ENCODE assay signal across 1 fruit fly cellular context in the genomic region with DNA sequence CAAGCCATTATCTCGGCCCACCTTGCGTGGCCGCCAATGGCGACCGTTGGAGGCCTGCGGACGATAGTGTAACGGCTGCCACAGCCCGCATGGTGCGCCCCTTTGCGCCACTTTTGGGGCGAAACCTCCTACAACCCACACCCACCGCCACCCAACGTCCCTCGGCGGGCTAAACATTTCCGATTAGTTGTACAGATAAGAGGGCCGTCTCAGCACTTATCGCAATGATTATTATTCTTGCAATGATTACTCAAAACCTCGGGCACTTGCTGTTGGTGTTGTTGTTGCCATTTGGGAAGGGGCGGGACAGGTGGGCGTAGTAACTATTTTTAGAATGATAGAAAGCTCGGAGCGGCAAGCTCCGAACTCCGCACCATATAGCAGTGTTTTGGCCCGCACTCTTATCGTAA.
A peak's percentile ranks its signal among the peaks of the same experiment; 100 is the strongest.
TF ChIP-seq lines count a peak whose summit lies in the region.

No protein-coding gene starts in this region.

TF ChIP-seq in whole organism, embryonic, 481 proteins besides CTCF, POLR2A, EP300 and RAD21 (continued from another document):
- TF ChIP-seq otp (GFP tag; IDR thresholded peaks at IDR 0.05; lab: Robert Waterston, UW) (0 out of 3 replicates have a peak, but pooled peaks have one; percentile 25), CG4617 (GFP tag; optimal IDR thresholded peaks at IDR 0.05; lab: Kevin White, UChicago; ENCODE audit: borderline replicate concordance) (no peak), ttk (GFP tag; IDR thresholded peaks at IDR 0.05; lab: Robert Waterston, UW) (0 out of 2 replicates have a peak, but pooled peaks have one; percentile 11), CG14014 (GFP tag; IDR thresholded peaks at IDR 0.05; lab: Robert Waterston, UW) (no peak), CG7928 (GFP tag; optimal IDR thresholded peaks at IDR 0.05; lab: Kevin White, UChicago) (no peak), gro (GFP tag; optimal IDR thresholded peaks at IDR 0.05; lab: Kevin White, UChicago) (peak; percentile 19), stwl (tag; optimal IDR thresholded peaks at IDR 0.05; lab: Kevin White, UChicago) (no peak), nerfin-2 (GFP tag; IDR thresholded peaks at IDR 0.05; lab: Robert Waterston, UW; ENCODE audit: partially characterized antibody) (no peak), CG32772 (GFP tag; IDR thresholded peaks at IDR 0.05; lab: Robert Waterston, UW) (no peak), Meics (GFP tag; optimal IDR thresholded peaks at IDR 0.05; lab: Kevin White, UChicago) (no peak), CG13424 (tag; optimal IDR thresholded peaks at IDR 0.05; lab: Kevin White, UChicago) (no peak), Lim3 (GFP tag; IDR thresholded peaks at IDR 0.05; lab: Robert Waterston, UW) (0 out of 2 replicates have a peak, but pooled peaks have one; percentile 38), fd102C (GFP tag; optimal IDR thresholded peaks at IDR 0.05; lab: Kevin White, UChicago) (no peak), knrl (GFP tag; IDR thresholded peaks at IDR 0.05; lab: Robert Waterston, UW; ENCODE audit: partially characterized antibody) (no peak), fru (optimal IDR thresholded peaks at IDR 0.05; lab: Kevin White, UChicago) (no peak), wdn (GFP tag; IDR thresholded peaks at IDR 0.05; lab: Robert Waterston, UW) (no peak), Med (GFP tag; lab: Kevin White, UChicago) (peak; percentile 88), pan (optimal IDR thresholded peaks at IDR 0.05; lab: Kevin White, UChicago) (no peak), pan (GFP tag; optimal IDR thresholded peaks at IDR 0.05 in 1 of 2, IDR thresholded peaks at IDR 0.05 in 1 of 2) (no peak), slou (GFP tag; optimal IDR thresholded peaks at IDR 0.05; lab: Kevin White, UChicago) (no peak), CG6272 (GFP tag; IDR thresholded peaks at IDR 0.05; lab: Robert Waterston, UW) (no peak), CG8290 (GFP tag; optimal IDR thresholded peaks at IDR 0.05; lab: Kevin White, UChicago) (no peak), CG8290 (tag; optimal IDR thresholded peaks at IDR 0.05; lab: Kevin White, UChicago) (peak in 1 of 2 experiments; percentile 52), CG4360 (GFP tag; IDR thresholded peaks at IDR 0.05; lab: Robert Waterston, UW) (peak; percentile 25; the same call in 1 of the 2 replicates), CG11093 (GFP tag; IDR thresholded peaks at IDR 0.05; lab: Robert Waterston, UW) (no peak), vnd (GFP tag; IDR thresholded peaks at IDR 0.05; lab: Robert Waterston, UW; ENCODE audit: partially characterized antibody) (no peak), CG12942 (GFP tag; optimal IDR thresholded peaks at IDR 0.05; lab: Kevin White, UChicago) (no peak), Bteb2 (GFP tag; optimal IDR thresholded peaks at IDR 0.05; lab: Kevin White, UChicago) (no peak), salm (tag; optimal IDR thresholded peaks at IDR 0.05; lab: Kevin White, UChicago) (peak; percentile 23), yki (optimal IDR thresholded peaks at IDR 0.05; lab: Kevin White, UChicago) (no peak), ftz-f1 (GFP tag; optimal IDR thresholded peaks at IDR 0.05; lab: Kevin White, UChicago) (peak; percentile 73), CG14710 (tag; optimal IDR thresholded peaks at IDR 0.05; lab: Kevin White, UChicago) (no peak)
TF ChIP-seq in whole organism, embryonic: peak in this region for 60.
